Worm (Caenorhabditis elegans): Measurements from ENCODE around the gene cpn-2.

The cpn-2 gene

DNA sequence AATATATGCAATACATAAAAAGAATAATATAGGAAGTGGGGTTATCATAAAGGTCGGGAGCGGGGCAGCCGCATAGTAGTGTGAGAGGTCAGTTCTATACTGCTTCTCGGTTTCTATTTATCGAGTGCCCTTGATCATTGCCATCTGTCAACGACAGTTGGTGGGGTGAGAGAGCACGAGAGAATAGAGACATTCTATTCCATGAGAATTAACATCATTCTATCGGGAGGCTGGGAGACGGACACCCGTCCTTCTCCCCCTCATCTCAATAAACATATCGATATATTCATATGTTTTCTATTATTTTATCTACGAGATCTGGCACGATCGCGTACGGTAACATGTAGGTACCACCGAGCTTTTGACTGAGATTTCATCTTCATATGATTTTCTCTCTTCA, 25.5 kb upstream of the cpn-2 start, which contains the start of gene mps-2:
mps-2 (minus strand) TSS at position 101 of the 400 bp plus-strand sequence.
- peak; percentile 63 for TF ChIP-seq cnd-1 (tag; optimal IDR thresholded peaks at IDR 0.05)

DNA sequence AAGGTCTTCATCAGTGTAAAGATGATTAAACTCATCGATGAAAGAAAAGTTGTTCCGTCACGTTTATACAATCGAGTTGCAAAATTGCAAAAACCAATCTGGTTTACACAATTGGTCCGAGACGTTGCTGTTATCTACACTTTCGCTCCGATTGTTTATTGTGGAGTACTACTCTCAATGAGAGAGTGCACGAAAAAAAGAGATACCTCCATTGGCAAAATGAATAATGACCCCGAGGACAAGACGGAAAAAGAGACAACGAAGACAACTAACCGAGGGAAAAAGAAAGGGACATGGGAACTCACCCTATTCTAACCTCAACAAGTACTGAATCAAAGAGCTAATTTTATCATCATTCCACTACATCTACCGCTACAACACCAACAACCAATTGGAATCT, 24.0 kb upstream of the cpn-2 start:
- TF ChIP-seq elt-1 (tag; optimal IDR thresholded peaks at IDR 0.05; ENCODE audit: borderline replicate concordance, insufficient read depth) (no peak), nhr-76 (tag; optimal IDR thresholded peaks at IDR 0.05) (no peak), flh-1 (GFP tag; optimal IDR thresholded peaks at IDR 0.05) (no peak), unc-39 (tag; optimal IDR thresholded peaks at IDR 0.05) (no peak), mab-5 (tag; optimal IDR thresholded peaks at IDR 0.05) (no peak), sptf-1 (tag; optimal IDR thresholded peaks at IDR 0.05) (no peak), unc-120 (tag; optimal IDR thresholded peaks at IDR 0.05; ENCODE audit: poor library complexity, severe bottlenecking) (peak; percentile 6), ceh-43 (GFP tag; optimal IDR thresholded peaks at IDR 0.05) (no peak), nhr-237 (tag; optimal IDR thresholded peaks at IDR 0.05) (no peak), bed-3 (GFP tag; optimal IDR thresholded peaks at IDR 0.05) (no peak), lin-32 (GFP tag; optimal IDR thresholded peaks at IDR 0.05) (no peak), ces-1 (GFP tag; optimal IDR thresholded peaks at IDR 0.05) (peak; percentile 30), ceh-39 (tag; optimal IDR thresholded peaks at IDR 0.05) (no peak), zip-8 (tag; optimal IDR thresholded peaks at IDR 0.05) (no peak), hlh-1 (tag; optimal IDR thresholded peaks at IDR 0.05) (peak; percentile 69), unc-62 (GFP tag; optimal IDR thresholded peaks at IDR 0.05) (peak; percentile 43), elt-3 (tag; optimal IDR thresholded peaks at IDR 0.05) (no peak)

DNA sequence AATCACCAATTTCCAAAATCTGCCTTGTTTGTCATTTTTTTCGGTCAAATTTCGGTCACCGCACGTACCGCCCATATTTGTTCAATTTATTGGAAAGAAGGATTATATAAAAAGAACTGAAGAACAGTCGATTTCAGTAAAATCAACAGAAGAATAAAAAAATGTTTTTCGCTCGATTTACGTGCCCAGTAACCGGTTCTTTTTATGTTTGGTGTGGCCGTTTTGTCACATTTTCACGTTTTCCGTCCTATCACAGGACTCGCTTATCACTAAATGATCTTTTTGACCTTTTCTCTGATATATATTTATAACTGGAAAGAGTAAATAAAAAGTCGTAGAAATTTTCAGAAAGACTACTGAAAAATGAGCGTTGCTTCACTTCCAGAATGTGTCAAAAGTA, 18.1 kb upstream of the cpn-2 start, which contains the start of gene far-7:
far-7 (plus strand) TSS at position 331 of the 400 bp plus-strand sequence.
- no peak for TF ChIP-seq pha-4 (tag; optimal IDR thresholded peaks at IDR 0.05)

ce11 chrII:320783-321182, 16.8 kb upstream of the cpn-2 start:
- no peak for TF ChIP-seq unc-39 (tag; optimal IDR thresholded peaks at IDR 0.05)
- TF ChIP-seq drap-1 (GFP tag; optimal IDR thresholded peaks at IDR 0.05) = no peak
- no peak for TF ChIP-seq cnd-1 (tag; optimal IDR thresholded peaks at IDR 0.05)

DNA sequence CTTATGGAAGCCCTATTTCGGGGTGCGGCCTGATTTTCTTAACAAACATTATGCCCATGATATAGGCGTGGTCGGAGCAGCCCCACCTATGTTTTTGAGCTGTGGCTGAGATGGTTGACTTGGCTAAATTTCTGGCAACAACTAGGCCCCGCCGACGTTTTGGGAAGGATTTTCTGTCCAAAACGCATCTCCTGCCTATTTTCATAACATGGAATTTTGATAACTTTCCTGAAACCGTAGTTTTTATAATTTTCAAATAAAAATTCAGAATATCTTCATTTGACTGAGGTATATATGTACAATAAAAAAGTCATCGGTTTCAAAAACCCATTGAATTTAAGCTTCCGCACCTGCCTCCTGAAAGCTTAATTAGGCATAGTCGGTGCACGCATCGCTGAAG, 16.4 kb upstream of the cpn-2 start:
- no peak for TF ChIP-seq nhr-2 (tag; optimal IDR thresholded peaks at IDR 0.05)
- no peak for TF ChIP-seq ceh-83 (GFP tag; optimal IDR thresholded peaks at IDR 0.05)
- no peak for TF ChIP-seq snpc-4 (tag; optimal IDR thresholded peaks at IDR 0.05)
- no peak for TF ChIP-seq elt-1 (tag; optimal IDR thresholded peaks at IDR 0.05; ENCODE audit: borderline replicate concordance, insufficient read depth)
- TF ChIP-seq flh-1 (GFP tag; optimal IDR thresholded peaks at IDR 0.05) = no peak

DNA sequence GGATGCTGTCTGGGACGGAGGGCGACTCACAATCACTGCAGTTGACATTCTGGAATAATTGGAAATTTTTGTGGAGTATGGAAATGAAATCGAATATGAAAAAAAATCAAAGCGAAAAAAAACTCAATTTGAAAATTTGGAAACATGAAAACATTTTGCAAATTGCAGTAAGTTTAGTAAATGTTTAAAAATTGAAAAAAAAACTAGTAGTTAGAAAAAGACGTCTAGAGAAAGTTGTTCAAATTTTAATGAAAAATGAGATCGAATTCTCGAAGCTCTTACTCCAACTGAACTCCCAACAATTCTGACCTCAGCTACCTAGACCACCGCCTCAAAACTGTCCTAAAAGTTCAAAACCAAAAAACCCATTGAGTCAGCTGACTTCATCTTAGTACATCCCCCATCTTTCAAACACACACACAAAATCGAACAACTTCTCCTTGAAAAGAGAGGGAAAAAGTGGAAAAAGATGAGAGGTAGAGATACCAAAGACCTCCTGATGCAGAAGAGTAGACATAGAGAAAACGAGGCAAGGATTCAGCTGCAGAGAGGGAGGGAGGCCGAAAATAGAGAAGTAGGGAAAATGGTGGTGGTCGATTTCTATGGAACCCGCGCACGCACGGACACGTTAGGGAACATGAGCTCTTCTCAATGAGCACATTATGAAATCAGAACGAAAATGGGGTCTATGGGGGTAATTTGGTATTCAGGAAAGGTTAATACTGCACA, 14.4 kb upstream of the cpn-2 start, which contains the start of gene K01A2.10:
K01A2.10 (minus strand) TSS at position 51 of the 729 bp plus-strand sequence.
- TF ChIP-seq flh-1 (GFP tag; optimal IDR thresholded peaks at IDR 0.05) (no peak), hlh-1 (tag; optimal IDR thresholded peaks at IDR 0.05) (peak; percentile 26), sptf-1 (tag; optimal IDR thresholded peaks at IDR 0.05) (peak; percentile 15), mep-1 (tag; optimal IDR thresholded peaks at IDR 0.05) (peak; percentile 1), sem-2 (GFP tag; optimal IDR thresholded peaks at IDR 0.05) (no peak), blmp-1 (tag; optimal IDR thresholded peaks at IDR 0.05) (no peak), unc-39 (tag; optimal IDR thresholded peaks at IDR 0.05) (no peak)

DNA sequence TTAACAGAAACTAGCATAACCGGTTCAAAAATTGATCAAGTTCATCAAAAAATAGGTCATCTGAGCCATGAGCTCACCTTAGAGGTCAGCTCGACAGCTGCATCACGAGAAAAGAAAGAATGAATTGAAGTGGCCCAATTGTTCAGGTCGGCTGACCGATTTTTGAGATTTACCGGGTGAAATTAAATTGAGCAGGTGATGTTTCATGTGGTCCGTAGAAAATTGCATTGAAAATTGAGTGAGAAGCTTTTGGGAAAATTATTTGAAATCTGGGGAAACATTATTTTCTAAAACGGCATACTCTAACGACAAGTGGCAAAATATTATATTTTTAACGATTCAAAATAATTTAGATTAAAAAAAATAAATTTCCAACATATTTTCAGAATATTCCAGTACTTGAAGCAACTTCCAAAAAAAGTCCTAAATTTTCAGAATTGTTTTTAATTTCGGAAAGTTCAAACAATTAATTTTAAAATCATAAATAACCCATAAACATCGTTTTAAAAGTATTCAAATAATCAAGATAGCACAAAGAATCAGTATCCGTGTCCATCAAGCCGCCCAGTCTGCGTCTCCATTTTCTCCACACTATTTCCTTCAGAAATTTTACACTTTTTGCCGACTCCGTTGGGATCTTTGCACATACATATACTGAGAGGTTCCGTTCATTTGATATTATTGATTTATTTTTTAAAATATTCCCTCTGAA, 11.8 kb upstream of the cpn-2 start, which contains the start of gene sgcb-1:
sgcb-1 (plus strand) TSS at position 662 of the 712 bp plus-strand sequence.
- no peak for TF ChIP-seq hlh-1 (tag; optimal IDR thresholded peaks at IDR 0.05)
- no peak for TF ChIP-seq M03D4.4 (tag; optimal IDR thresholded peaks at IDR 0.05)
- no peak for TF ChIP-seq ztf-11 (tag; optimal IDR thresholded peaks at IDR 0.05)
- TF ChIP-seq drap-1 (GFP tag; optimal IDR thresholded peaks at IDR 0.05) = no peak
- no peak for TF ChIP-seq unc-39 (tag; optimal IDR thresholded peaks at IDR 0.05)
- no peak for TF ChIP-seq snpc-4 (tag; optimal IDR thresholded peaks at IDR 0.05)
- no peak for TF ChIP-seq sem-2 (GFP tag; optimal IDR thresholded peaks at IDR 0.05)
- TF ChIP-seq ceh-39 (tag; optimal IDR thresholded peaks at IDR 0.05) = no peak
- no peak for TF ChIP-seq mls-2 (tag; optimal IDR thresholded peaks at IDR 0.05)
- no peak for TF ChIP-seq nhr-12 (tag; optimal IDR thresholded peaks at IDR 0.05)
- no peak for TF ChIP-seq tbx-8 (GFP tag; optimal IDR thresholded peaks at IDR 0.05)
- no peak for TF ChIP-seq flh-1 (GFP tag; optimal IDR thresholded peaks at IDR 0.05)
- no peak for TF ChIP-seq ceh-83 (GFP tag; optimal IDR thresholded peaks at IDR 0.05)
- TF ChIP-seq sptf-1 (tag; optimal IDR thresholded peaks at IDR 0.05) = no peak
- TF ChIP-seq unc-62 (GFP tag; optimal IDR thresholded peaks at IDR 0.05) = no peak
- no peak for TF ChIP-seq nhr-28 (tag; optimal IDR thresholded peaks at IDR 0.05)
- no peak for TF ChIP-seq unc-120 (tag; optimal IDR thresholded peaks at IDR 0.05; ENCODE audit: poor library complexity, severe bottlenecking)
- no peak for TF ChIP-seq mep-1 (tag; optimal IDR thresholded peaks at IDR 0.05)
